Worm (Caenorhabditis elegans): ENCODE results near the gene sth-1.

Gene sth-1

DNA sequence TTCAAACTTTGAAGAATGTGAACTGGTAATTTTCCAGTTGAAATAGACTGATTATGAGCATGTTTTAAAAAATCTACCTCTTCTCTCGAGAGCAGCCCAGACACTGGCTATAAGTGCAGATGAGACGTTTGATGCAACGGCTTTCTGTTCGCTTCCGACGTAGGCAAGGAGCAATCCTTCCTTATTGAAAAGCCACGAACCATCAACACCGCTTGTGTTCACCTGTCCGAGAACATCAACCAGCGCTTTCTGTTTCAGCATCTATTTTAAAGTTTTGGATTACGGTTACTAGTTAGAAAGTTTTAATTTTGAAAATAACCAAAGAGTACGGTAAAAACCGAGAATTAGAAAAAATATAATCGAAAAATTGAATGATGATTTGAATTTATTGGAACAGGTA lies 41.1 kb upstream of the sth-1 start, which contains the start of gene lmtr-2:
Gene lmtr-2 (minus strand): TSS at position 261 of the 400 bp plus-strand sequence.
- TF ChIP-seq pqm-1 (tag; optimal IDR thresholded peaks at IDR 0.05) (no peak), ceh-14 (tag; optimal IDR thresholded peaks at IDR 0.05) (no peak), ama-1 (optimal IDR thresholded peaks at IDR 0.05) (peak; percentile 33), hlh-15 (tag; optimal IDR thresholded peaks at IDR 0.05) (no peak), Y22D7AL.16 (tag; optimal IDR thresholded peaks at IDR 0.05) (no peak), pha-4 (tag; optimal IDR thresholded peaks at IDR 0.05) (no peak)

DNA sequence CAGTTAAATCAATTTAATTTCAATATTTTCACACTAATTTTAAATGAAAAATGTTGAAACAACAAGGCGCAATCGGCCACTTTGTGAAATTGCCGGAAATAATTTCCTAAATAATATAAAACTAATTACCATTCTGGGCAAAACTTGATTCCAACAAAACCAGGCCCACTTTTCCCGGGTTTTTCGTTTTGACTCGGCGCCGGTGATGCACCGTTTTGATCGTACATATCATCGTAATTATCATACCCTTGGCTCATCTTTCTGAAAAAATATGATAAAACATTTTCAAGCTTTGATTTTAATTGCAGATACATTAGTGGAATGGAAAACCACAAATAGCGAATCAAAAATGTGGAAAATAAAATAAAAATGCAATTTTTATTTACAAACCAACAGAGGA lies 39.9 kb upstream of the sth-1 start, which contains the start of gene rpb-9:
Gene rpb-9 (minus strand): TSS at position 314 of the 400 bp plus-strand sequence.
- TF ChIP-seq ceh-34 (tag; optimal IDR thresholded peaks at IDR 0.05), result no peak
- TF ChIP-seq dmd-4 (tag; optimal IDR thresholded peaks at IDR 0.05; ENCODE audit: borderline replicate concordance), result no peak
- TF ChIP-seq eyg-1 (tag; optimal IDR thresholded peaks at IDR 0.05), result no peak
- TF ChIP-seq tbx-2 (tag; optimal IDR thresholded peaks at IDR 0.05), result no peak
- TF ChIP-seq lim-6 (tag; optimal IDR thresholded peaks at IDR 0.05), result no peak
- no peak for TF ChIP-seq ceh-24 (tag; optimal IDR thresholded peaks at IDR 0.05)
- TF ChIP-seq ztf-16 (tag; optimal IDR thresholded peaks at IDR 0.05), result no peak
- no peak for TF ChIP-seq elt-4 (tag; optimal IDR thresholded peaks at IDR 0.05)

DNA sequence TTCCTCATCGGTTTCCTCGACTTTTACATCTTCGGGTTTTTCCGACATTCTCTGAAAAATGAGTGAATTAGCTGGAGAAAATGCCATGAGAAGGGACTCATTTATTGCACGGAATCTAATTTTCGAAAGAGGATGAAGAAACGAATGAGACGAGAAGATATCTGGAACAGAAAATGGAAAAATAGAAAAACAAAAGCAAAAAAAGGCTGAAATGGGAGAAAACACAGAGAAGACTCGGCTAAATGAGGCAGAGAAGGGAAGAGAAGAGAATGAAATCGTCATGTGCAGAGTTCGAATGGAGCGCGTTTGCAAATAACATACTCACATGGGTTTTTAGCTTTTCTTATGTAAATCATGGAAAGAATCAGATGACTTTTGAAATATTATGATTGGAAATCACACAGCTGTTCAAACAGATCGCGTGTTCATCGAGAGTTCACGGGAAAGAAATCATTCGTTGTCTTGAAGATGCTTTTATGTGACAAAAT lies 38.0 kb upstream of the sth-1 start, which contains the start of gene Y97E10AR.6:
Gene Y97E10AR.6 (minus strand): TSS at position 51 of the 488 bp plus-strand sequence.
- TF ChIP-seq ceh-14 (tag; optimal IDR thresholded peaks at IDR 0.05) (no peak), hlh-30 (tag; optimal IDR thresholded peaks at IDR 0.05; ENCODE audit: insufficient read depth) (peak; percentile 90), ceh-6 (GFP tag; optimal IDR thresholded peaks at IDR 0.05) (no peak), unc-42 (tag; optimal IDR thresholded peaks at IDR 0.05) (peak; percentile 30)

DNA sequence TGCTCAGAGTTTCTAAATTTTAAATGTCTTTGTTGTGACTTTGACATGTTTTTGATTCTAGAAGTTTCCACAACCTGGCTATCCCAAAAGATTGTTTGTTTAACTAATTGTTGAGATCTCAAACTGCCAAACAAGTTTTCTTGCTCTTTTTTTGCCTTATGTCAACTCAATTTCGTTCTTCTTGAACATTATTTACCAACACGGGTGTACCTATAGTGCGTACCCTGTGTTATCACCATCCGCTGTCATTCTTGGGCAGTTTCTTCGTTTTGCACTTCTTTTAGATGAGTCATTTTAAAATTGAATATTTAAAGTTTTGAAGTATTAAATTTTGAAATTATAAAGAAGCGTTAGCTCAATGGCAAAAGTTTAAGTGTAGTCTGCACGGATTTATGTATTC lies 35.0 kb upstream of the sth-1 start, which contains the start of gene sptl-2:
Gene sptl-2 (plus strand): TSS at position 280 of the 400 bp plus-strand sequence.
- TF ChIP-seq tbx-7 (tag; optimal IDR thresholded peaks at IDR 0.05) (no peak), pros-1 (tag; optimal IDR thresholded peaks at IDR 0.05) (no peak), ref-2 (tag; optimal IDR thresholded peaks at IDR 0.05) (no peak), sox-4 (tag; optimal IDR thresholded peaks at IDR 0.05) (no peak), ceh-19 (GFP tag; optimal IDR thresholded peaks at IDR 0.05) (no peak), ceh-31 (tag; optimal IDR thresholded peaks at IDR 0.05) (no peak), mec-3 (tag; optimal IDR thresholded peaks at IDR 0.05; ENCODE audit: borderline replicate concordance) (no peak), unc-42 (tag; optimal IDR thresholded peaks at IDR 0.05) (no peak), lim-6 (tag; optimal IDR thresholded peaks at IDR 0.05) (no peak), ceh-2 (tag; optimal IDR thresholded peaks at IDR 0.05) (no peak), unc-3 (GFP tag; conservative IDR thresholded peaks at IDR 0.05) (no peak), unc-3 (tag; optimal IDR thresholded peaks at IDR 0.05) (no peak), fkh-6 (tag; optimal IDR thresholded peaks at IDR 0.05) (no peak), ceh-24 (tag; optimal IDR thresholded peaks at IDR 0.05) (no peak), sox-2 (GFP tag; IDR thresholded peaks at IDR 0.05) (no peak), unc-55 (GFP tag; optimal IDR thresholded peaks at IDR 0.05) (no peak), ceh-6 (GFP tag; optimal IDR thresholded peaks at IDR 0.05) (no peak), nhr-232 (tag; optimal IDR thresholded peaks at IDR 0.05) (no peak), hlh-8 (tag; optimal IDR thresholded peaks at IDR 0.05) (no peak), che-1 (tag; optimal IDR thresholded peaks at IDR 0.05) (no peak), pat-9 (tag; optimal IDR thresholded peaks at IDR 0.05) (no peak)

DNA sequence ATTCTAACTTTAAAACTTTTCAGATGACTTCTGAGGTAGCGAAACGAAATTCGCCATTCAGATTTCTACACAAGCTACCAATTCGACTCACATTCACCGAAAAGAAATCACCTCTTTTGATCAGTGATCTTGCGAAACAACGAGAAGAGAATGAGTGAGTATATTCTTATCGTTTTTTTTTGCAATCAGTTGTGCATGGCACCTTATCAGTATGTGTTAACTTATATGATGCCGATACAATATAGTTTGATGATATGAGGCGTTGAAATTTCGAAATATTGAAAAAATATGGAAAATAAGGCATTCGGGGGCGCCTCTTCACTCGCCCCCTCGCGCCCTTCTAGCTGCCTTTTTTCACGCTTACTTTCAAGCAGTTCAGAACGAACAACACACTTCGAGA lies 34.0 kb upstream of the sth-1 start:
- TF ChIP-seq elt-4 (tag; optimal IDR thresholded peaks at IDR 0.05), result no peak
- peak; percentile 97 for TF ChIP-seq elt-2 (tag; optimal IDR thresholded peaks at IDR 0.05)

All from whole organism, late embryonic.